Fruit fly (Drosophila melanogaster): Measurements from ENCODE around the gene CG12659.

dm6 chrX:8561404-8562397, 29.8 kb downstream of the CG12659 start:
- TF ChIP-seq Sin3A (optimal IDR thresholded peaks at IDR 0.05) (no peak), ttk (optimal IDR thresholded peaks at IDR 0.05) (no peak), Myc (optimal IDR thresholded peaks at IDR 0.05) (no peak)
